Worm (Caenorhabditis elegans) whole organism, midembryonic: ENCODE results near the gene exc-7.

Source experiments
- T22C8.4 ChIP-seq: fragments of 200-800 bp; sonication (Bioruptor generic); IDR thresholded peaks from 2 replicates; pipeline ENCODE4 v1.3.6; 2022; ENCODE audit warnings: missing genetic modification characterization, missing compliant biosample characterization
- flt-1 ChIP-seq: fragments of 200-800 bp; sonication (Bioruptor generic); IDR thresholded peaks from 2 replicates; pipeline ENCODE4 v1.3.6; 2022; ENCODE audit warnings: missing genetic modification characterization, missing compliant biosample characterization
- klf-2 ChIP-seq: fragments of 200-800 bp; sonication (Bioruptor generic); conservative IDR thresholded peaks from 2 replicates; pipeline ENCODE4 v1.3.6; 2022; ENCODE audit warnings: missing genetic modification reagents, missing genetic modification characterization, missing compliant biosample characterization
- med-1 ChIP-seq: sonication (generic microtip); optimal IDR thresholded peaks from 2 replicates; lab custom pipeline; 2017; ENCODE audit warnings: missing genetic modification characterization, mild to moderate bottlenecking, missing compliant biosample characterization, antibody characterized with exemption, missing genetic modification reagents; ENCODE audit not compliant: insufficient read depth
- ref-1 ChIP-seq: fragments of 200-800 bp; sonication (Bioruptor generic); conservative IDR thresholded peaks from 2 replicates; pipeline ENCODE4 v1.3.6; 2022; ENCODE audit warnings: missing genetic modification reagents, missing genetic modification characterization, missing compliant biosample characterization
- tab-1 ChIP-seq: fragments of 200-800 bp; sonication (Bioruptor generic); IDR thresholded peaks from 2 replicates; pipeline ENCODE4 v1.3.6; 2022; ENCODE audit warnings: missing genetic modification characterization, missing compliant biosample characterization
- ztf-23 ChIP-seq: fragments of 200-800 bp; sonication (Bioruptor generic); IDR thresholded peaks from 2 replicates; pipeline ENCODE4 v1.3.6; 2022; ENCODE audit warnings: missing genetic modification reagents, missing genetic modification characterization, missing compliant biosample characterization
- ztf-29 ChIP-seq: fragments of 200-800 bp; sonication (Bioruptor generic); IDR thresholded peaks from 2 replicates; pipeline ENCODE4 v1.3.6; 2022; ENCODE audit warnings: missing genetic modification reagents, missing genetic modification characterization, missing compliant biosample characterization

ce11 chrII:9566045-9566444 is 9.7 kb upstream of the exc-7 start:
- TF ChIP-seq T22C8.4 (GFP tag; lab: Robert Waterston, UW) (peak; percentile 89), med-1 (GFP tag; lab: Kevin White, UChicago) (peak; percentile 47), flt-1 (GFP tag; lab: Robert Waterston, UW) (peak; percentile 97), tab-1 (GFP tag; lab: Robert Waterston, UW) (peak; percentile 97), ref-1 (GFP tag; lab: Robert Waterston, UW) (peak; percentile 93), klf-2 (GFP tag; lab: Robert Waterston, UW) (peak; percentile 83), ztf-23 (GFP tag; lab: Robert Waterston, UW) (peak; percentile 92), ztf-29 (peak; percentile 83)
